Fruit fly (Drosophila melanogaster) whole organism, adult: Measurements from ENCODE around the gene CG2111.

Source experiments
- CG7045 ChIP-seq: fragments of 200-800 bp; sonication (Bioruptor generic); optimal IDR thresholded peaks from 2 replicates; lab custom pipeline; 2017; ENCODE audit warnings: missing biosample characterization, mild to moderate bottlenecking, missing genetic modification characterization
- tj ChIP-seq: fragments of 200-800 bp; sonication (Bioruptor generic); optimal IDR thresholded peaks from 3 replicates; lab custom pipeline; 2017; ENCODE audit warnings: missing biosample characterization, mild to moderate bottlenecking, missing genetic modification characterization, moderate library complexity

dm6 chrX:10613568-10613967 is 43.9 kb upstream of the CG2111 start:
- TF ChIP-seq CG7045, result no peak
- TF ChIP-seq tj (GFP tag; lab: Kevin White, UChicago), result no peak
